Worm (Caenorhabditis elegans): Measurements from ENCODE around the gene F34D10.8.

DNA sequence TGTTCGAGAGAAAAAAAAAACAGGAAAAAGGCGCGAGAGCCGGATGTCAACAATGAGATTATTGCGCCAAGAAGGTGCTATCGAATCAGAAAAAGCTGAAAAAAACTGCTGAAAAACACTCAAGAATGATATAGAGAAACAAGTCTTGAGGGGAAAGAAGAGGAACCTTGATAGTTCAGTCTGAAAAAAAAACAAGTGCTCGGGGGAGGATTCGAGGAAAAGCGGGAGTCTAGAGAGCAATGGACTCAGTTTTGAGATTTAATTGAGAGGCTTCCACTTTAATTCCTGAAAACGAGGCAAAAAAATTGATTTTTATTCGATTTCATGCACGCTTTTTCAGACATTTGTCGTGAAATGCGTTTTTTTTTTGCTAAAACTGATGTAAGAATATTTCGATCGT, 36.0 kb upstream of the F34D10.8 start, which contains the start of gene npr-15:
- TF ChIP-seq aly-1 (tag; optimal IDR thresholded peaks at IDR 0.05) (no peak), B0310.2 (tag; optimal IDR thresholded peaks at IDR 0.05) (no peak), tbx-11 (GFP tag; IDR thresholded peaks at IDR 0.05) (no peak), scrt-1 (GFP tag; IDR thresholded peaks at IDR 0.05) (no peak), ceh-36 (tag; optimal IDR thresholded peaks at IDR 0.05) (no peak), hmg-4 (GFP tag; optimal IDR thresholded peaks at IDR 0.05) (no peak), flt-1 (GFP tag; IDR thresholded peaks at IDR 0.05) (no peak), ceh-13 (GFP tag; optimal IDR thresholded peaks at IDR 0.05) (no peak), hnd-1 (tag; optimal IDR thresholded peaks at IDR 0.05) (no peak), ama-1 (optimal IDR thresholded peaks at IDR 0.05) (no peak), sea-1 (GFP tag; conservative IDR thresholded peaks at IDR 0.05) (no peak), tra-4 (tag; optimal IDR thresholded peaks at IDR 0.05) (no peak)
